Worm (Caenorhabditis elegans) whole organism, young adult: ENCODE measurements around the gene str-158.

Source experiments
- B0261.1 ChIP-seq: sonication (generic microtip); optimal IDR thresholded peaks from 2 replicates; lab custom pipeline; 2016; ENCODE audit warnings: mild to moderate bottlenecking, missing genetic modification characterization, moderate library complexity, missing compliant biosample characterization
- C06A6.2 ChIP-seq: fragments of 200-800 bp; sonication (Bioruptor generic); conservative IDR thresholded peaks from 2 replicates; pipeline ENCODE4 v1.3.6; 2022; ENCODE audit warnings: missing genetic modification characterization, missing compliant biosample characterization
- C17E4.6 ChIP-seq: fragments of 200-800 bp; sonication (Bioruptor generic); IDR thresholded peaks from 2 replicates; pipeline ENCODE4 v1.3.6; 2022; ENCODE audit warnings: missing genetic modification reagents, missing genetic modification characterization, missing compliant biosample characterization
- F22D6.2 ChIP-seq: sonication (generic microtip); optimal IDR thresholded peaks from 2 replicates; lab custom pipeline; 2016; ENCODE audit warnings: mild to moderate bottlenecking, missing genetic modification characterization, missing compliant biosample characterization
- F23B12.7 ChIP-seq: sonication (generic microtip); optimal IDR thresholded peaks from 2 replicates; lab custom pipeline; 2017; ENCODE audit warnings: missing genetic modification characterization, mild to moderate bottlenecking, missing compliant biosample characterization, antibody characterized with exemption, moderate library complexity; ENCODE audit not compliant: insufficient read depth
- F33H1.4 ChIP-seq: fragments of 200-800 bp; sonication (Bioruptor generic); IDR thresholded peaks from 2 replicates; pipeline ENCODE4 v1.3.6; 2022; ENCODE audit warnings: missing genetic modification reagents, missing genetic modification characterization, missing compliant biosample characterization
- F49E8.2 ChIP-seq: sonication (generic microtip); optimal IDR thresholded peaks from 3 replicates; lab custom pipeline; 2017; ENCODE audit warnings: missing genetic modification characterization, mild to moderate bottlenecking, missing compliant biosample characterization, antibody characterized with exemption, moderate library complexity; ENCODE audit not compliant: insufficient read depth
- F52B5.7 ChIP-seq: sonication (generic microtip); optimal IDR thresholded peaks from 2 replicates; lab custom pipeline; 2016; ENCODE audit warnings: mild to moderate bottlenecking, missing genetic modification characterization, missing compliant biosample characterization
- F57A8.1 ChIP-seq: fragments of 200-800 bp; sonication (Bioruptor generic); optimal IDR thresholded peaks from 2 replicates; lab custom pipeline; 2018; ENCODE audit warnings: mild to moderate bottlenecking, missing genetic modification characterization, moderate library complexity, missing compliant biosample characterization
- K12H6.12 ChIP-seq: fragments of 200-800 bp; sonication (Bioruptor generic); optimal IDR thresholded peaks from 2 replicates; lab custom pipeline; 2018; ENCODE audit warnings: mild to moderate bottlenecking, missing genetic modification characterization, missing compliant biosample characterization
- ZK185.1 ChIP-seq: sonication (generic microtip); optimal IDR thresholded peaks from 2 replicates; lab custom pipeline; 2016; ENCODE audit warnings: mild to moderate bottlenecking, missing genetic modification characterization, missing compliant biosample characterization; ENCODE audit not compliant: poor library complexity, severe bottlenecking
- bed-2 ChIP-seq: fragments of 200-800 bp; sonication (Bioruptor generic); IDR thresholded peaks from 2 replicates; pipeline ENCODE4 v1.3.6; 2022; ENCODE audit warnings: missing genetic modification reagents, missing genetic modification characterization, missing compliant biosample characterization
- ceh-100 ChIP-seq: fragments of 200-800 bp; sonication (Bioruptor generic); IDR thresholded peaks from 2 replicates; pipeline ENCODE4 v1.3.6; 2022; ENCODE audit warnings: missing genetic modification reagents, missing genetic modification characterization, missing compliant biosample characterization
- ceh-40 ChIP-seq: fragments of 200-800 bp; sonication (Bioruptor generic); IDR thresholded peaks from 2 replicates; pipeline ENCODE4 v1.3.6; 2022; ENCODE audit warnings: missing genetic modification characterization, missing compliant biosample characterization
- die-1 ChIP-seq: sonication (generic microtip); optimal IDR thresholded peaks from 2 replicates; lab custom pipeline; 2016; ENCODE audit warnings: missing genotype, mild to moderate bottlenecking, missing genetic modification characterization, missing compliant biosample characterization
- dpff-1 ChIP-seq: sonication (generic microtip); optimal IDR thresholded peaks from 2 replicates; lab custom pipeline; 2017; ENCODE audit warnings: mild to moderate bottlenecking, missing genetic modification characterization, missing compliant biosample characterization
- egrh-3 ChIP-seq: fragments of 200-800 bp; sonication (Bioruptor generic); IDR thresholded peaks from 2 replicates; pipeline ENCODE4 v1.3.6; 2022; ENCODE audit warnings: missing genetic modification reagents, missing genetic modification characterization, missing compliant biosample characterization
- him-1 ChIP-seq: sonication (generic microtip); optimal IDR thresholded peaks from 2 replicates; lab custom pipeline; 2016; ENCODE audit warnings: missing genotype, missing genetic modification reagents, missing genetic modification characterization, missing compliant biosample characterization
- hmg-1.2 ChIP-seq: fragments of 200-800 bp; sonication (Bioruptor generic); IDR thresholded peaks from 2 replicates; pipeline ENCODE4 v1.3.6; 2022; ENCODE audit warnings: missing genetic modification reagents, missing genetic modification characterization, missing compliant biosample characterization
- lin-26 ChIP-seq: fragments of 200-800 bp; sonication (Bioruptor generic); IDR thresholded peaks from 2 replicates; pipeline ENCODE4 v1.3.6; 2022; ENCODE audit warnings: missing genetic modification reagents, missing genetic modification characterization, missing compliant biosample characterization
- lin-54 ChIP-seq: fragments of 200-800 bp; sonication (Bioruptor generic); optimal IDR thresholded peaks from 2 replicates; lab custom pipeline; 2018; ENCODE audit warnings: mild to moderate bottlenecking, missing genetic modification characterization, missing compliant biosample characterization
- lir-1 ChIP-seq: fragments of 200-800 bp; sonication (Bioruptor generic); conservative IDR thresholded peaks from 2 replicates; pipeline ENCODE4 v1.3.6; 2022; ENCODE audit warnings: missing genetic modification reagents, missing genetic modification characterization, missing compliant biosample characterization
- lsl-1 ChIP-seq: fragments of 200-800 bp; sonication (Bioruptor generic); optimal IDR thresholded peaks from 2 replicates; lab custom pipeline; 2018; ENCODE audit warnings: mild to moderate bottlenecking, missing genetic modification characterization, moderate library complexity, missing compliant biosample characterization
- lsy-27 ChIP-seq: sonication (generic microtip); optimal IDR thresholded peaks from 2 replicates; lab custom pipeline; 2017; ENCODE audit warnings: missing genetic modification characterization, mild to moderate bottlenecking, missing compliant biosample characterization, antibody characterized with exemption, missing genotype, borderline replicate concordance; ENCODE audit not compliant: insufficient read depth
- madf-6 ChIP-seq: fragments of 200-800 bp; sonication (Bioruptor generic); IDR thresholded peaks from 2 replicates; pipeline ENCODE4 v1.3.6; 2022; ENCODE audit warnings: missing genetic modification reagents, missing genetic modification characterization, missing compliant biosample characterization
- mcd-1 ChIP-seq: fragments of 200-800 bp; sonication (Bioruptor generic); IDR thresholded peaks from 2 replicates; pipeline ENCODE4 v1.3.6; 2022; ENCODE audit warnings: missing genetic modification reagents, missing genetic modification characterization, missing compliant biosample characterization
- nhr-179 ChIP-seq: sonication (generic microtip); optimal IDR thresholded peaks from 2 replicates; lab custom pipeline; 2016; ENCODE audit warnings: mild to moderate bottlenecking, missing genetic modification characterization, missing compliant biosample characterization
- pbrm-1 ChIP-seq: fragments of 200-800 bp; sonication (Bioruptor generic); IDR thresholded peaks from 2 replicates; pipeline ENCODE4 v1.3.6; 2022; ENCODE audit warnings: missing genetic modification reagents, missing genetic modification characterization, missing compliant biosample characterization
- snpc-1.1 ChIP-seq: sonication (generic microtip); optimal IDR thresholded peaks from 2 replicates; lab custom pipeline; 2017; ENCODE audit warnings: missing genetic modification characterization, mild to moderate bottlenecking, missing compliant biosample characterization, antibody characterized with exemption, moderate library complexity, missing genotype, missing genetic modification reagents; ENCODE audit not compliant: insufficient read depth
- snpc-1.3 ChIP-seq: sonication (generic microtip); optimal IDR thresholded peaks from 2 replicates; lab custom pipeline; 2017; ENCODE audit warnings: missing genetic modification characterization, mild to moderate bottlenecking, missing compliant biosample characterization, antibody characterized with exemption, moderate library complexity, missing genotype, missing genetic modification reagents; ENCODE audit not compliant: insufficient read depth
- snpc-3.4 ChIP-seq: sonication (generic microtip); optimal IDR thresholded peaks from 2 replicates; lab custom pipeline; 2017; ENCODE audit warnings: missing genetic modification characterization, mild to moderate bottlenecking, missing compliant biosample characterization, antibody characterized with exemption, moderate library complexity, missing genotype, missing genetic modification reagents
- snpc-4 ChIP-seq, 5 experiments: fragments of 150-350 bp in 1 of 5; sonication (generic microtip) in 4 of 5; optimal IDR thresholded peaks; 2 replicates each; lab custom pipeline; 2014 to 2018; ENCODE audit warnings: missing genetic modification characterization in 5 of 5, missing biosample characterization in 3 of 5, antibody characterized with exemption in 2 of 5, mild to moderate bottlenecking in 2 of 5, missing compliant biosample characterization in 2 of 5, missing genotype in 2 of 5, moderate library complexity in 2 of 5, missing genetic modification reagents in 1 of 5
- somi-1 ChIP-seq: fragments of 200-800 bp; sonication (Bioruptor generic); optimal IDR thresholded peaks from 2 replicates; lab custom pipeline; 2018; ENCODE audit warnings: mild to moderate bottlenecking, missing genetic modification characterization, missing compliant biosample characterization
- sptf-2 ChIP-seq: fragments of 200-800 bp; sonication (Bioruptor generic); optimal IDR thresholded peaks from 2 replicates; lab custom pipeline; 2018; ENCODE audit warnings: mild to moderate bottlenecking, missing genetic modification characterization, missing compliant biosample characterization
- tbp1 ChIP-seq: fragments of 200-800 bp; sonication (Bioruptor generic); optimal IDR thresholded peaks from 2 replicates; lab custom pipeline; 2018; ENCODE audit warnings: mild to moderate bottlenecking, missing genetic modification characterization, missing compliant biosample characterization
- unc-62 ChIP-seq: fragments of 150-350 bp; optimal IDR thresholded peaks from 2 replicates; lab custom pipeline; 2014; ENCODE audit warnings: missing biosample characterization, missing genetic modification reagents, missing genetic modification characterization
- zfh-2 ChIP-seq: fragments of 200-800 bp; sonication (Bioruptor generic); conservative IDR thresholded peaks from 2 replicates; pipeline ENCODE4 v1.3.6; 2022; ENCODE audit warnings: missing genetic modification reagents, missing genetic modification characterization, missing compliant biosample characterization
- zim-3 ChIP-seq: sonication (generic microtip); optimal IDR thresholded peaks from 2 replicates; lab custom pipeline; 2017; ENCODE audit warnings: mild to moderate bottlenecking, missing genetic modification characterization, moderate library complexity, missing compliant biosample characterization
- ztf-18 ChIP-seq: sonication (generic microtip); optimal IDR thresholded peaks from 2 replicates; lab custom pipeline; 2016; ENCODE audit warnings: missing genotype, mild to moderate bottlenecking, missing genetic modification characterization, missing compliant biosample characterization
- ztf-22 ChIP-seq: fragments of 200-800 bp; sonication (Bioruptor generic); optimal IDR thresholded peaks from 2 replicates; lab custom pipeline; 2018; ENCODE audit warnings: mild to moderate bottlenecking, missing genetic modification characterization, moderate library complexity, missing compliant biosample characterization
- ztf-25 ChIP-seq: fragments of 200-800 bp; sonication (Bioruptor generic); IDR thresholded peaks from 2 replicates; pipeline ENCODE4 v1.3.6; 2022; ENCODE audit warnings: missing genetic modification reagents, missing genetic modification characterization, missing compliant biosample characterization
- ztf-26 ChIP-seq: sonication (generic microtip); optimal IDR thresholded peaks from 2 replicates; lab custom pipeline; 2017; ENCODE audit warnings: missing genetic modification characterization, missing compliant biosample characterization
- ztf-6 ChIP-seq: fragments of 200-800 bp; sonication (Bioruptor generic); IDR thresholded peaks from 2 replicates; pipeline ENCODE4 v1.3.6; 2022; ENCODE audit warnings: missing genetic modification reagents, missing genetic modification characterization, missing compliant biosample characterization

The str-158 gene

DNA sequence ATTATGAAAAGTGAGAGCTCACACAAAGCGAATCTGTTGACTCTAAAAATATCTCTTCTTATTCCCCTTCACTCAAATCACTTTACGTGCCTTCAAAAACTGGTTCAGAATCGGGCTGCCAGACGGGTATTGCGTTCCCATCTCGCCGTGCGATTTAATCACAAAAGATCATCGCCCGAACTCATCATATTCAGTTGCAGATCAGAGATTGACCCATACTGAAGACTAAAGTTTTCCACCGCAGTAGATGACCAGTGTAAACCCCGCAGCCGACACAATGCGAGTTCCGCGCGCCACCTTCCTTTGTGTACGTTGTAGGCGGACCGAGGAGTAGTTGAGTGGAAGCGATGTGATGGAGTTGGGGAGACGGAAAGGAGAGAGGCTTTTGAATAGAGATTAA lies 37.2 kb upstream of the str-158 start (continued):
- peak; percentile 77 for TF ChIP-seq lsy-27 (tag; lab: Kevin White, UChicago)
- TF ChIP-seq lin-54 (GFP tag; lab: Kevin White, UChicago) = peak; percentile 73
- peak; percentile 88 for TF ChIP-seq madf-6 (GFP tag; lab: Robert Waterston, UW)

- TF ChIP-seq F52B5.7 (tag; lab: Kevin White, UChicago) (no peak), nhr-179 (tag; lab: Kevin White, UChicago) (no peak), F33H1.4 (GFP tag; lab: Robert Waterston, UW) (no peak), F57A8.1 (GFP tag; lab: Kevin White, UChicago) (no peak), mcd-1 (GFP tag; lab: Robert Waterston, UW) (no peak), sptf-2 (GFP tag; lab: Kevin White, UChicago) (no peak), K12H6.12 (tag; lab: Kevin White, UChicago) (no peak), lir-1 (GFP tag; lab: Robert Waterston, UW) (no peak), zim-3 (tag; lab: Kevin White, UChicago) (no peak), pbrm-1 (GFP tag; lab: Robert Waterston, UW) (no peak), somi-1 (GFP tag; lab: Kevin White, UChicago) (no peak), ztf-26 (tag; lab: Kevin White, UChicago) (no peak), hmg-1.2 (GFP tag; lab: Robert Waterston, UW) (no peak), ceh-100 (no peak), ztf-22 (GFP tag; lab: Kevin White, UChicago) (no peak), ztf-6 (GFP tag; lab: Robert Waterston, UW) (no peak), lsl-1 (GFP tag; lab: Kevin White, UChicago) (no peak)
Observed at ce11 chrIV:4883984-4884383, 33.9 kb upstream of the str-158 start, which contains the start of gene str-166. Gene str-166 (plus strand): TSS chrIV:4884284.

DNA sequence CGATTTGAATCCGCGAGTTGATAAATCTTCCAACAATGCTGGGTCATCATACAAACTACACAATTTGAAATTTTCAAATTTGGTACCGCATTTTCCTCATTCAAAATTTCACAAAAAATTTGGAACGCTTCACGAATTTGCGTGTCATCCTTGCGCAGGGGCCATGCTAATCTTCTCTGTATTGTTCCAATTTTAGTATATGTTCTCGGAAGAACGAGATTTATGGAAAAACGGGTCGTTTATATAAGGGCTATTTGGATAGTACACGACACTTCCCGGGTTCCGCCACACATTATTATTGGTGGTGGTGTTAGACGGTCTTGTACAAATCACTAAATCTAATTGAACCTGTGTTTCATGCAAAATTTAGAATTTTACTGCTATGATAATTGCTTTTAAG lies 32.4 kb upstream of the str-158 start:
- no peak for TF ChIP-seq ceh-40 (GFP tag; lab: Robert Waterston, UW)
- no peak for TF ChIP-seq bed-2
- no peak for TF ChIP-seq egrh-3 (GFP tag; lab: Robert Waterston, UW)
- TF ChIP-seq F23B12.7 = no peak
- TF ChIP-seq snpc-3.4 (tag; lab: Kevin White, UChicago) = peak; percentile 52
- TF ChIP-seq snpc-4 (GFP tag; optimal IDR thresholded peaks at IDR 0.05; lab: Kevin White, UChicago) = peak; percentile 80
- peak; percentile 83 to 95 (median 90) for TF ChIP-seq snpc-4 (tag; optimal IDR thresholded peaks at IDR 0.05; lab: Kevin White, UChicago)
- no peak for TF ChIP-seq lsl-1 (GFP tag; lab: Kevin White, UChicago)
- peak; percentile 53 for TF ChIP-seq B0261.1
- TF ChIP-seq F22D6.2 = no peak
- no peak for TF ChIP-seq snpc-1.3 (tag; lab: Kevin White, UChicago)
- no peak for TF ChIP-seq ZK185.1 (tag; lab: Kevin White, UChicago)
- no peak for TF ChIP-seq F49E8.2 (tag; lab: Kevin White, UChicago)
- TF ChIP-seq zfh-2 (GFP tag; lab: Robert Waterston, UW) = no peak
- 0 out of 2 replicates have a peak, but pooled peaks have one; percentile 50 for TF ChIP-seq ztf-25 (GFP tag; lab: Robert Waterston, UW)
- no peak for TF ChIP-seq dpff-1
- no peak for TF ChIP-seq C06A6.2
- TF ChIP-seq him-1 (tag; lab: Kevin White, UChicago) = peak; percentile 35
- TF ChIP-seq snpc-1.1 (tag; lab: Kevin White, UChicago) = peak; percentile 88
- TF ChIP-seq die-1 (tag; lab: Kevin White, UChicago) = peak; percentile 58
- no peak for TF ChIP-seq unc-62 (GFP tag; lab: Kevin White, UChicago)
- peak; percentile 49; the same call in 1 of the 2 replicates for TF ChIP-seq lin-26
- TF ChIP-seq tbp1 (GFP tag; lab: Kevin White, UChicago) = peak; percentile 80
- peak; percentile 23 for TF ChIP-seq ztf-18 (tag; lab: Kevin White, UChicago)
- TF ChIP-seq C17E4.6 (GFP tag; lab: Robert Waterston, UW) = peak; percentile 44; the same call in 1 of the 2 replicates
